Worm (Caenorhabditis elegans): Measurements from ENCODE around the gene cpin-1.

The cpin-1 gene

ce11 chrIV:9444417-9445026 is 6.0 kb upstream of the cpin-1 start:
- peak; percentile 67; the same call in 1 of the 2 replicates for TF ChIP-seq mdt-29 (GFP tag; IDR thresholded peaks at IDR 0.05)
- no peak for TF ChIP-seq nhr-76 (tag; optimal IDR thresholded peaks at IDR 0.05)
- TF ChIP-seq saeg-2 (GFP tag; IDR thresholded peaks at IDR 0.05), result no peak
- TF ChIP-seq mes-2 (tag; optimal IDR thresholded peaks at IDR 0.05; ENCODE audit: poor library complexity, severe bottlenecking), result peak; percentile 88
- no peak for TF ChIP-seq Y105C5A.15 (GFP tag; IDR thresholded peaks at IDR 0.05)
- TF ChIP-seq zag-1 (tag; optimal IDR thresholded peaks at IDR 0.05), result peak; percentile 37
- TF ChIP-seq zip-11 (GFP tag; IDR thresholded peaks at IDR 0.05), result no peak
- peak; percentile 80 for TF ChIP-seq nhr-6 (tag; optimal IDR thresholded peaks at IDR 0.05)
- TF ChIP-seq fos-1 (tag; optimal IDR thresholded peaks at IDR 0.05), result no peak
- TF ChIP-seq sdz-12 (GFP tag; optimal IDR thresholded peaks at IDR 0.05), result no peak
- TF ChIP-seq nhr-10 (tag; optimal IDR thresholded peaks at IDR 0.05), result peak; percentile 87
- TF ChIP-seq F44E2.7 (GFP tag; IDR thresholded peaks at IDR 0.05), result no peak
- peak; percentile 77 for TF ChIP-seq mxl-3 (GFP tag; optimal IDR thresholded peaks at IDR 0.05)
- TF ChIP-seq egl-43 (GFP tag; IDR thresholded peaks at IDR 0.05), result peak; percentile 84
- TF ChIP-seq egl-27 (tag; optimal IDR thresholded peaks at IDR 0.05), result no peak
- TF ChIP-seq zip-2 (tag; optimal IDR thresholded peaks at IDR 0.05), result peak; percentile 74
- peak; percentile 89 for TF ChIP-seq ctbp-1 (GFP tag; IDR thresholded peaks at IDR 0.05)
- TF ChIP-seq lin-1 (GFP tag; IDR thresholded peaks at IDR 0.05), result peak; percentile 76
- TF ChIP-seq R02D3.7 (tag; optimal IDR thresholded peaks at IDR 0.05), result no peak
- peak; percentile 79 for TF ChIP-seq dpl-1 (GFP tag; optimal IDR thresholded peaks at IDR 0.05)
- no peak for TF ChIP-seq daf-12 (tag; optimal IDR thresholded peaks at IDR 0.05)
- no peak for TF ChIP-seq F26F4.8 (GFP tag; conservative IDR thresholded peaks at IDR 0.05)
- peak; percentile 92 for TF ChIP-seq nhr-11 (tag; optimal IDR thresholded peaks at IDR 0.05)
- TF ChIP-seq snpc-4 (tag; optimal IDR thresholded peaks at IDR 0.05), result peak; percentile 97
- peak; percentile 86 for TF ChIP-seq F49E8.2 (tag; optimal IDR thresholded peaks at IDR 0.05; ENCODE audit: borderline replicate concordance)
- peak; percentile 42 to 98 for TF ChIP-seq unc-62 (GFP tag; optimal IDR thresholded peaks at IDR 0.05 in 1 of 2)
- TF ChIP-seq unc-62 (tag; optimal IDR thresholded peaks at IDR 0.05), result no peak
- no peak for TF ChIP-seq Y75B8A.6 (GFP tag; IDR thresholded peaks at IDR 0.05)
- peak; percentile 50; the same call in 1 of the 2 replicates for TF ChIP-seq nhr-42 (GFP tag; IDR thresholded peaks at IDR 0.05)
- no peak for TF ChIP-seq attf-4 (tag; optimal IDR thresholded peaks at IDR 0.05)
- peak; percentile 91 for TF ChIP-seq lin-13 (GFP tag; optimal IDR thresholded peaks at IDR 0.05)
- TF ChIP-seq nhr-25 (tag; optimal IDR thresholded peaks at IDR 0.05; ENCODE audit: borderline replicate concordance, insufficient read depth), result peak; percentile 95
- TF ChIP-seq snpc-1.2 (GFP tag; IDR thresholded peaks at IDR 0.05), result peak; percentile 94
- no peak for TF ChIP-seq cey-2 (tag; optimal IDR thresholded peaks at IDR 0.05; ENCODE audit: borderline replicate concordance, insufficient read depth)
- peak; percentile 81 for TF ChIP-seq spr-1 (tag; optimal IDR thresholded peaks at IDR 0.05)
- no peak for TF ChIP-seq D1046.2 (GFP tag; IDR thresholded peaks at IDR 0.05)
- no peak for TF ChIP-seq nhr-111 (GFP tag; optimal IDR thresholded peaks at IDR 0.05)
- TF ChIP-seq daf-8 (GFP tag; IDR thresholded peaks at IDR 0.05), result no peak
- TF ChIP-seq daf-16 (GFP tag; optimal IDR thresholded peaks at IDR 0.05), result peak; percentile 35 to 87
- peak; percentile 98 for TF ChIP-seq daf-16 (tag; optimal IDR thresholded peaks at IDR 0.05)
- TF ChIP-seq Y48G9A.11 (GFP tag; IDR thresholded peaks at IDR 0.05), result peak; percentile 67
- no peak for TF ChIP-seq pqm-1 (tag; optimal IDR thresholded peaks at IDR 0.05)
- peak; percentile 39; the same call in 1 of the 2 replicates for TF ChIP-seq tra-1 (GFP tag; IDR thresholded peaks at IDR 0.05)
- peak; percentile 88 for TF ChIP-seq ceh-20 (GFP tag; IDR thresholded peaks at IDR 0.05)
- TF ChIP-seq fkh-10 (GFP tag; optimal IDR thresholded peaks at IDR 0.05), result peak; percentile 88
- TF ChIP-seq spr-3 (GFP tag; optimal IDR thresholded peaks at IDR 0.05), result peak; percentile 55
- TF ChIP-seq ceh-32 (tag; optimal IDR thresholded peaks at IDR 0.05; ENCODE audit: poor library complexity), result peak; percentile 53
- no peak; the same call in 1 of the 2 replicates for TF ChIP-seq set-16 (GFP tag; IDR thresholded peaks at IDR 0.05)
- TF ChIP-seq daf-19 (GFP tag; conservative IDR thresholded peaks at IDR 0.05), result peak; percentile 72; the same call in 1 of the 2 replicates
- TF ChIP-seq ceh-44 (GFP tag; IDR thresholded peaks at IDR 0.05), result 0 out of 2 replicates have a peak, but pooled peaks have one; percentile 47
